Worm (Caenorhabditis elegans): Measurements from ENCODE around the gene Y67D8A.2.

- TF ChIP-seq pha-4 (tag; optimal IDR thresholded peaks at IDR 0.05), result no peak
- no peak for TF ChIP-seq elt-2 (tag; optimal IDR thresholded peaks at IDR 0.05)
- TF ChIP-seq fkh-10 (GFP tag; optimal IDR thresholded peaks at IDR 0.05), result no peak
These were observed 71.7 kb downstream of the Y67D8A.2 start for ce11 chrIV:3293800-3294493.

All from whole organism, late embryonic.